Fruit fly (Drosophila melanogaster) whole organism, prepupa: ENCODE results near the gene Ctr1C.

Experiments used
- Blimp-1 ChIP-seq: fragments of 200-800 bp; sonication (Bioruptor generic); optimal IDR thresholded peaks from 3 replicates; lab custom pipeline; 2017; ENCODE audit warnings: missing biosample characterization, missing genetic modification characterization, mild to moderate bottlenecking, moderate library complexity, missing genetic modification reagents
- CG10631 ChIP-seq: fragments of 200-800 bp; sonication (Bioruptor generic); optimal IDR thresholded peaks from 2 replicates; lab custom pipeline; 2016; ENCODE audit warnings: missing biosample characterization, missing genetic modification characterization
- CG11762 ChIP-seq: fragments of 200-800 bp; sonication (Bioruptor generic); optimal IDR thresholded peaks from 3 replicates; lab custom pipeline; 2016; ENCODE audit warnings: missing biosample characterization, missing genetic modification characterization; ENCODE audit not compliant: insufficient read depth
- CG15336 ChIP-seq: fragments of 200-800 bp; sonication (Bioruptor generic); IDR thresholded peaks from 2 replicates; pipeline ENCODE4 v1.3.6; 2022; ENCODE audit warnings: missing biosample characterization, missing genetic modification characterization
- CG1621 ChIP-seq: fragments of 200-800 bp; sonication (Bioruptor generic); optimal IDR thresholded peaks from 3 replicates; lab custom pipeline; 2018; ENCODE audit warnings: missing biosample characterization, mild to moderate bottlenecking, missing genetic modification characterization
- CG16779 ChIP-seq: fragments of 200-800 bp; sonication (Bioruptor generic); optimal IDR thresholded peaks from 3 replicates; lab custom pipeline; 2017; ENCODE audit warnings: missing biosample characterization, mild to moderate bottlenecking, missing genetic modification characterization
- CG3032 ChIP-seq: fragments of 200-800 bp; optimal IDR thresholded peaks from 2 replicates; lab custom pipeline; 2019; ENCODE audit warnings: missing biosample characterization, mild to moderate bottlenecking, missing genetic modification characterization, moderate library complexity
- CG31627 ChIP-seq: fragments of 200-800 bp; sonication (Bioruptor generic); optimal IDR thresholded peaks from 3 replicates; lab custom pipeline; 2016; ENCODE audit warnings: missing biosample characterization, missing genetic modification characterization
- CG32006 ChIP-seq: fragments of 200-800 bp; sonication (Bioruptor generic); optimal IDR thresholded peaks from 3 replicates; lab custom pipeline; 2017; ENCODE audit warnings: missing biosample characterization, mild to moderate bottlenecking, missing genetic modification characterization
- CG3919 ChIP-seq: fragments of 200-800 bp; sonication (Bioruptor generic); optimal IDR thresholded peaks from 3 replicates; lab custom pipeline; 2016; ENCODE audit warnings: missing biosample characterization, missing genetic modification characterization
- CG6276 ChIP-seq: fragments of 200-800 bp; sonication (Bioruptor generic); optimal IDR thresholded peaks from 2 replicates; lab custom pipeline; 2017; ENCODE audit warnings: missing biosample characterization, mild to moderate bottlenecking, missing genetic modification characterization
- CG6792 ChIP-seq: fragments of 200-800 bp; sonication (Bioruptor generic); optimal IDR thresholded peaks from 3 replicates; lab custom pipeline; 2016; ENCODE audit warnings: missing biosample characterization, missing genetic modification characterization
- CG6808 ChIP-seq: fragments of 200-800 bp; sonication (Bioruptor generic); optimal IDR thresholded peaks from 3 replicates; lab custom pipeline; 2017; ENCODE audit warnings: missing biosample characterization, missing genetic modification characterization, mild to moderate bottlenecking, moderate library complexity, missing genetic modification reagents
- CG7368 ChIP-seq: fragments of 200-800 bp; sonication (Bioruptor generic); optimal IDR thresholded peaks from 3 replicates; lab custom pipeline; 2016; ENCODE audit warnings: missing biosample characterization, missing genetic modification characterization
- CG8119 ChIP-seq: fragments of 200-800 bp; sonication (Bioruptor generic); IDR thresholded peaks from 3 replicates; pipeline ENCODE4 v1.3.6; 2022; ENCODE audit warnings: missing biosample characterization, missing genetic modification characterization
- CG9139 ChIP-seq: fragments of 200-800 bp; sonication (Bioruptor generic); optimal IDR thresholded peaks from 3 replicates; lab custom pipeline; 2017; ENCODE audit warnings: missing biosample characterization, mild to moderate bottlenecking, missing genetic modification characterization
- Eip75B ChIP-seq: fragments of 200-800 bp; sonication (Bioruptor generic); optimal IDR thresholded peaks from 3 replicates; lab custom pipeline; 2016; ENCODE audit warnings: missing biosample characterization, missing genetic modification characterization
- Eip93F ChIP-seq: fragments of 200-800 bp; sonication (Bioruptor generic); optimal IDR thresholded peaks from 2 replicates; lab custom pipeline; 2016; ENCODE audit warnings: missing biosample characterization, mild to moderate bottlenecking, missing genetic modification characterization
- Gug ChIP-seq: fragments of 200-800 bp; sonication (Bioruptor generic); IDR thresholded peaks from 2 replicates; pipeline ENCODE4 v1.3.6; 2022; ENCODE audit warnings: missing biosample characterization, missing genetic modification characterization
- Hr4 ChIP-seq: fragments of 200-800 bp; sonication (Bioruptor generic); optimal IDR thresholded peaks from 3 replicates; lab custom pipeline; 2016; ENCODE audit warnings: missing biosample characterization, missing genetic modification characterization
- Met ChIP-seq: fragments of 200-800 bp; sonication (Bioruptor generic); optimal IDR thresholded peaks from 3 replicates; lab custom pipeline; 2016; ENCODE audit warnings: missing biosample characterization, missing genetic modification characterization
- Sox102F ChIP-seq: fragments of 200-800 bp; sonication (Bioruptor generic); optimal IDR thresholded peaks from 2 replicates; lab custom pipeline; 2016; ENCODE audit warnings: missing biosample characterization, mild to moderate bottlenecking, missing genetic modification characterization
- Sox14 ChIP-seq: fragments of 200-800 bp; sonication (Bioruptor generic); optimal IDR thresholded peaks from 3 replicates; lab custom pipeline; 2016; ENCODE audit warnings: missing biosample characterization, missing genetic modification characterization
- achi ChIP-seq: fragments of 200-800 bp; sonication (Bioruptor generic); optimal IDR thresholded peaks from 3 replicates; lab custom pipeline; 2016; ENCODE audit warnings: missing biosample characterization, missing genetic modification characterization
- cyc ChIP-seq: fragments of 200-800 bp; sonication (Bioruptor generic); optimal IDR thresholded peaks from 3 replicates; lab custom pipeline; 2016; ENCODE audit warnings: missing biosample characterization, missing genetic modification characterization
- dac ChIP-seq: fragments of 200-800 bp; sonication (Bioruptor generic); optimal IDR thresholded peaks from 2 replicates; lab custom pipeline; 2017; ENCODE audit warnings: missing biosample characterization, mild to moderate bottlenecking, missing genetic modification characterization
- dsx ChIP-seq: fragments of 200-800 bp; optimal IDR thresholded peaks from 3 replicates; lab custom pipeline; 2019; ENCODE audit warnings: missing biosample characterization, mild to moderate bottlenecking, missing genetic modification characterization, moderate library complexity; ENCODE audit not compliant: poor library complexity, severe bottlenecking
- fd59A ChIP-seq: fragments of 200-800 bp; sonication (Bioruptor generic); optimal IDR thresholded peaks from 2 replicates; lab custom pipeline; 2017; ENCODE audit warnings: missing biosample characterization, mild to moderate bottlenecking, missing genetic modification characterization, missing genetic modification reagents
- fd85E ChIP-seq: fragments of 200-800 bp; sonication (Bioruptor generic); optimal IDR thresholded peaks from 3 replicates; lab custom pipeline; 2016; ENCODE audit warnings: missing biosample characterization, missing genetic modification characterization
- fkh ChIP-seq: fragments of 200-800 bp; sonication (Bioruptor generic); optimal IDR thresholded peaks from 3 replicates; lab custom pipeline; 2017; ENCODE audit warnings: missing biosample characterization, mild to moderate bottlenecking, missing genetic modification characterization, moderate library complexity
- lz ChIP-seq: fragments of 200-800 bp; sonication (Bioruptor generic); optimal IDR thresholded peaks from 3 replicates; lab custom pipeline; 2016; ENCODE audit warnings: missing biosample characterization, missing genetic modification characterization
- spab ChIP-seq: fragments of 200-800 bp; sonication (Bioruptor generic); optimal IDR thresholded peaks from 2 replicates; lab custom pipeline; 2017; ENCODE audit warnings: missing biosample characterization, mild to moderate bottlenecking, missing genetic modification characterization, missing genetic modification reagents
- ss ChIP-seq, 2 experiments: fragments of 200-800 bp; sonication (Bioruptor generic); optimal IDR thresholded peaks; 2 replicates in 1 of 2; 3 replicates in 1 of 2; lab custom pipeline; 2017 to 2018; ENCODE audit warnings: mild to moderate bottlenecking in 2 of 2, missing biosample characterization in 2 of 2, missing genetic modification characterization in 2 of 2, moderate library complexity in 1 of 2
- topi ChIP-seq: fragments of 200-800 bp; sonication (Bioruptor generic); optimal IDR thresholded peaks from 3 replicates; lab custom pipeline; 2016; ENCODE audit warnings: missing biosample characterization, missing genetic modification characterization
- vri ChIP-seq: fragments of 200-800 bp; sonication (Bioruptor generic); optimal IDR thresholded peaks from 3 replicates; lab custom pipeline; 2016; ENCODE audit warnings: missing biosample characterization, mild to moderate bottlenecking, missing genetic modification characterization

Gene Ctr1C

DNA sequence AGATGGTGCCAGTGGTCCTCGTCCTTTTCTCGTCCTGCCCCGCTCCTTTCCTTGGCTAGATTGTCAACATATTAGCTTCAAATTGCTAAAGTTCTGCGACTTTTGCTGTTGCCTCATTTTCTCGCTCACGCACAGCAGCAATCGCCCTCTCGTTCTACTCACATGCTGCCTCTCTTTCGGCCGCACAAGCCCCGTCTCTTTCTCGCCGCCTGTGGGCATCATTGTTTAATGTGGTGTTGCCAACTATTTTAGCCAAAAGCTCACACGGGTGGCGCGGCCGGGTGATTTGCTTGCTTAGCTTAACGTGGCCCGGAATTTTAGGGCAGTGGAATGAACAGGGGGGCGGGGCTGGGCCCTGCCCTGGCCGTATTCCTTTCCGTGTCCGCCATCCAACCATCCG is 23.9 kb downstream of the Ctr1C start:
- no peak for TF ChIP-seq spab (GFP tag; lab: Kevin White, UChicago)
- no peak for TF ChIP-seq CG6808 (GFP tag; lab: Kevin White, UChicago)
- no peak for TF ChIP-seq CG9139 (GFP tag; lab: Kevin White, UChicago)
- no peak for TF ChIP-seq Hr4 (GFP tag; lab: Kevin White, UChicago)
- no peak for TF ChIP-seq fkh (GFP tag; lab: Kevin White, UChicago)
- TF ChIP-seq CG10631 = no peak
- TF ChIP-seq CG6276 (GFP tag; lab: Kevin White, UChicago) = no peak
- no peak for TF ChIP-seq fd85E
- TF ChIP-seq topi (GFP tag; lab: Kevin White, UChicago) = no peak
- no peak for TF ChIP-seq CG6792
- no peak for TF ChIP-seq Blimp-1 (GFP tag; lab: Kevin White, UChicago)
- TF ChIP-seq dsx (GFP tag; lab: Kevin White, UChicago) = no peak
- TF ChIP-seq Eip75B = no peak
- TF ChIP-seq CG11762 (GFP tag; lab: Kevin White, UChicago) = no peak
- no peak for TF ChIP-seq Sox102F
- no peak for TF ChIP-seq Sox14 (GFP tag; lab: Kevin White, UChicago)
- TF ChIP-seq dac (GFP tag; lab: Kevin White, UChicago) = no peak
- TF ChIP-seq ss (GFP tag; optimal IDR thresholded peaks at IDR 0.05; lab: Kevin White, UChicago) = no peak

DNA sequence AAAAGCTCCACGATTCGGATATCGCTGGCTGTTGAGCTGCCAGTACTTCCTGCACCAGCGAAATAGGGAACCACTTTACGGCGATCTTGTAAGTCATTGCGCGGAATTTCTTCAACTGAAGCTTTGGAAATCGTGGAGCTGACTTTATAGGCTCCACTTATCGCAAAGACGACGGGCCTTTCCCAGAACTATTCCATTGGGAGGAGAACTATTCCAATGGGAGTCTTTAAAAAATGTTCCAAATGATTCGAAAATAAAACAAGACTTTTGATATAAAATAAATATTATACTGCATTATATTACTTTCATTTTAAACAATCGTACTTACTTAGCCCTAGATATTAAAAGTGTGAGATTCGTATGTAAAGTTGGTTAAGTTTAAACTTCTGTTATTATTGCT is 27.1 kb downstream of the Ctr1C start, which contains the start of gene CG15550:
Gene CG15550 (minus strand): TSS at position 101 of the 400 bp plus-strand sequence.
- TF ChIP-seq CG6792 (no peak), CG16779 (no peak), fd59A (GFP tag; lab: Kevin White, UChicago) (no peak), CG8119 (no peak), CG1621 (no peak), CG3919 (no peak), CG15336 (no peak), spab (GFP tag; lab: Kevin White, UChicago) (no peak), cyc (no peak), lz (GFP tag; lab: Kevin White, UChicago) (no peak), CG11762 (GFP tag; lab: Kevin White, UChicago) (no peak), CG31627 (GFP tag; lab: Kevin White, UChicago) (no peak), Eip93F (GFP tag; lab: Kevin White, UChicago) (no peak), CG32006 (GFP tag; lab: Kevin White, UChicago) (no peak), vri (GFP tag; lab: Kevin White, UChicago) (no peak), CG9139 (GFP tag; lab: Kevin White, UChicago) (no peak), dac (GFP tag; lab: Kevin White, UChicago) (no peak), Sox14 (GFP tag; lab: Kevin White, UChicago) (no peak), dsx (GFP tag; lab: Kevin White, UChicago) (no peak), Eip75B (no peak)

DNA sequence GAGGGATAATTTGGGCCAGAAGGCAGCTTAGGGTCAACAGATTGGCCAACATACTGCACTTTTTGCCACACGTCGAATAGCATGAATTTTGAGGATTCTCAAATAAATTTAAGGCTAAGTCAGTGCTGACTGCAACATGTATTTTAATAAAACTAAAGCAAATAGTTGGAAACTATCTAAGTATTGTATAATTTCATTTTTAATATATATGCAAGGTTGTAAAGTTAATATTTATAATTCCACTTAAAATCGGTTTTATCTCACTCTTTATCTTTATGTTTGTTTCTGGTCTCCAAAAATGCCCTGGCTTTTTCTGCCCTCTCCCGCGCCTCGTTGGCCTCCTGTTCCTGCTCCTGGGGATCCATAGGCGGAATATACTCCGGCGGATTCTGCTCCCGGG is 27.7 kb downstream of the Ctr1C start, which contains the start of gene CG15549:
Gene CG15549 (minus strand): TSS at position 101 of the 400 bp plus-strand sequence.
- TF ChIP-seq achi (GFP tag; lab: Kevin White, UChicago) = no peak
- TF ChIP-seq Met = no peak
- TF ChIP-seq CG10631 = no peak
- TF ChIP-seq Sox14 (GFP tag; lab: Kevin White, UChicago) = no peak
- no peak for TF ChIP-seq CG7368 (GFP tag; lab: Kevin White, UChicago)
- TF ChIP-seq CG16779 = no peak
- no peak for TF ChIP-seq cyc
- no peak for TF ChIP-seq CG11762 (GFP tag; lab: Kevin White, UChicago)
- no peak for TF ChIP-seq CG8119
- no peak for TF ChIP-seq dac (GFP tag; lab: Kevin White, UChicago)
- no peak for TF ChIP-seq Gug
- no peak for TF ChIP-seq CG1621
- no peak for TF ChIP-seq CG9139 (GFP tag; lab: Kevin White, UChicago)
- no peak for TF ChIP-seq CG3919
- no peak for TF ChIP-seq CG31627 (GFP tag; lab: Kevin White, UChicago)
- no peak for TF ChIP-seq lz (GFP tag; lab: Kevin White, UChicago)
- TF ChIP-seq fkh (GFP tag; lab: Kevin White, UChicago) = no peak
- no peak for TF ChIP-seq CG3032 (tag; lab: Kevin White, UChicago)
- no peak for TF ChIP-seq fd59A (GFP tag; lab: Kevin White, UChicago)
